Worm (Caenorhabditis elegans): Measurements from ENCODE around the gene C14F11.7.
A peak's percentile ranks its signal among the peaks of the same experiment; 100 is the strongest.

- no peak for TF ChIP-seq him-1 (tag; optimal IDR thresholded peaks at IDR 0.05)
- peak; percentile 30 for TF ChIP-seq W03F9.2 (tag; optimal IDR thresholded peaks at IDR 0.05)
Observed at ce11 chrX:6253899-6254670, 45.7 kb upstream of the C14F11.7 start.

Measured in whole organism, L4/young adult.